Fruit fly (Drosophila melanogaster): ENCODE measurements around the gene Adck5.

Adck5 gene

DNA sequence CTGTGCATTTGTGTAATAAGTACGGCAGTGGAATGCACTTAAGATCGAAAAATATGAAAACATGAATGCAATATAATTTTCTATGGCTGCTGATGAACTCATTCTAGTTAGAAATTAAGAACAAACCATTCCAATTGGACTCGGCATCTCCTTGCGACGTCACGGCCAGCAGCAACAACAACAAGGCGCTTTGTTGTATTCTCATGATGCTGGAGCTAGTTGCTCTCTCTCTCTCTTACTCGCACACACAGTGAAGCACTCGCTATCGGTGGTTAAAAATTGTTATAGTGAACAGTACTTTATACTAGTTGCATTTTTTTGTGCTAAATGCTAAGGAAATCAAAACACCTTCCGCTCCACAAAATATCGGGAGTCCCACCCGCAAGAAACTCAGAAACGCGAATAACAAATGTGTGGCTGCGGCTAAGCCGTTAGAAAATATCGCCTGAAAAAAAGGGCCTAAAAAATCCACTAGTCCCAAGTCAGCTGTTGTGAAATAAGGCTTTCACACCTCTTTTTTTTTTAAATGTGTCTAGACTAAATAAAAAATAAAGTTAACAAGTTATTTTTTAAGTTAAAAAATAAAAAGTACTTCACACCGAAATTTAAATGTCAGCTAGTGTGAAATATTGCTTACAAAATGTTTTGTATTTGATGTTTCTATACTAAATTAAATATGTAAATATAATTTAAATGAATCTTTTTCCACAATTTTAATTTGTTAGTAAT lies 36.2 kb downstream of the Adck5 start, which contains the start of gene Plod:
Gene Plod, minus strand, starts transcription at position 409 of the 729 bp plus-strand sequence.
- TF ChIP-seq tj (GFP tag; optimal IDR thresholded peaks at IDR 0.05) (peak; percentile 38), Clk (GFP tag; optimal IDR thresholded peaks at IDR 0.05) (no peak), CG7045 (GFP tag; optimal IDR thresholded peaks at IDR 0.05) (no peak), toe (GFP tag; optimal IDR thresholded peaks at IDR 0.05) (no peak), CG14711 (tag; optimal IDR thresholded peaks at IDR 0.05) (no peak), CG5204 (GFP tag; optimal IDR thresholded peaks at IDR 0.05) (no peak), CG7101 (tag; optimal IDR thresholded peaks at IDR 0.05) (peak; percentile 49), Mnt (GFP tag; optimal IDR thresholded peaks at IDR 0.05) (peak; percentile 55), CG11617 (GFP tag; optimal IDR thresholded peaks at IDR 0.05) (peak; percentile 30), CG1620 (GFP tag; optimal IDR thresholded peaks at IDR 0.05) (no peak), ovo (GFP tag; optimal IDR thresholded peaks at IDR 0.05) (peak; percentile 58), CG12768 (GFP tag; optimal IDR thresholded peaks at IDR 0.05) (no peak), pad (GFP tag; optimal IDR thresholded peaks at IDR 0.05) (no peak), cnc (optimal IDR thresholded peaks at IDR 0.05) (no peak)

DNA sequence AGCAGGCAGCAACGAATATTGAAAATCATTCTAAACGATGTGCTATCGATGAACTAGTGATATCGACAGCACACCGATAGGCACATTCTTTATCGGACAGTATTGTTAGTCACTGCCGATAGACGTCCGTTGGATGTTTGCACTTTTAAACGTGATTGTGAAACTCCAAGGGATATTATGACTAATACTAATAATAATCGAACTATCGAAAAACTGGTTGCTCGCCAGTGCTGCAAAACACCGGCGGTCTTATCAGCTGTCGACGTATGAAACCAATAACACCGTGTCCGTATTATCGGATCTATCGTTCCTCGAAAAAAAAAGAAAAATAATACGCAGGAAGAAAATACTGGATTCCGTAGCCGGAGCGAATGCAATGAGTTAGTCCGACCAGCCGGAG lies 40.9 kb downstream of the Adck5 start, which contains the start of the genes Ube3a and CG7600:
Gene Ube3a, minus strand, starts transcription at position 67 of the 400 bp plus-strand sequence.
Gene CG7600, plus strand, starts transcription at position 270 of the 400 bp plus-strand sequence.
- peak; percentile 43 for TF ChIP-seq CG7045 (GFP tag; optimal IDR thresholded peaks at IDR 0.05)
- TF ChIP-seq Clk (GFP tag; optimal IDR thresholded peaks at IDR 0.05), result peak; percentile 10
- no peak for TF ChIP-seq Hr96 (GFP tag; optimal IDR thresholded peaks at IDR 0.05)
- TF ChIP-seq ovo (GFP tag; optimal IDR thresholded peaks at IDR 0.05), result peak; percentile 26
- peak; percentile 72 for TF ChIP-seq bab1 (GFP tag; optimal IDR thresholded peaks at IDR 0.05)
- TF ChIP-seq toe (GFP tag; optimal IDR thresholded peaks at IDR 0.05), result no peak
- TF ChIP-seq pad (GFP tag; optimal IDR thresholded peaks at IDR 0.05), result peak; percentile 60
- peak; percentile 64 for TF ChIP-seq CG12768 (GFP tag; optimal IDR thresholded peaks at IDR 0.05)
- peak; percentile 57 for TF ChIP-seq CG14711 (tag; optimal IDR thresholded peaks at IDR 0.05)
- peak; percentile 77 for TF ChIP-seq cic (GFP tag; optimal IDR thresholded peaks at IDR 0.05)
- TF ChIP-seq CG11617 (GFP tag; optimal IDR thresholded peaks at IDR 0.05), result peak; percentile 58
- peak in 1 of 2 experiments; percentile 79 for TF ChIP-seq cnc (optimal IDR thresholded peaks at IDR 0.05)
- no peak for TF ChIP-seq CG5204 (GFP tag; optimal IDR thresholded peaks at IDR 0.05)
- peak; percentile 18 for TF ChIP-seq tj (GFP tag; optimal IDR thresholded peaks at IDR 0.05)
- peak; percentile 58 for TF ChIP-seq Crg-1 (GFP tag; optimal IDR thresholded peaks at IDR 0.05)
- peak; percentile 77 for TF ChIP-seq CG7101 (tag; optimal IDR thresholded peaks at IDR 0.05)
- TF ChIP-seq CG1620 (GFP tag; optimal IDR thresholded peaks at IDR 0.05), result peak; percentile 55
- TF ChIP-seq CG33017 (tag; optimal IDR thresholded peaks at IDR 0.05), result peak; percentile 4
- TF ChIP-seq Mnt (GFP tag; optimal IDR thresholded peaks at IDR 0.05), result peak; percentile 83
- peak; percentile 99 for TF ChIP-seq kay (GFP tag; ENCODE audit: borderline replicate concordance)

DNA sequence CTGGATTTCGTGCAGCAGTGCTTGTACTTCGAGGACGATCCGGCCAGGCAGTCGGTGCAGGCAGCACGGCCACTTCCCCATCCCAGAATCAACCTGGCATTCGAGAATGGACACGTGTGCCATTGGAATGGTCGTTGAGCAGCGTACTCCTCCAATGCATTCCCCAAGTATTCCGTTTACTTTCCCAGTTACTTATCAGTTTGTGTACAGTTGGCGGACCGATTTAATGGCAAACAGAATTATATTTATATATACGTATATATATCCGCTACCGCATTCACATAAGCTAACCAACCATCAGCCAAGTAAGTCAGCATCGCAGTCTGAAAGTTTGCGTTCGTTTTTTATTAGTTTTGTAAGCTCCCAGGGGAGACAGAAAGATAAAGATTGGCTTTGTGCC lies 44.0 kb downstream of the Adck5 start:
- TF ChIP-seq Mnt (GFP tag; optimal IDR thresholded peaks at IDR 0.05) (no peak), Crg-1 (GFP tag; optimal IDR thresholded peaks at IDR 0.05) (no peak), cic (GFP tag; optimal IDR thresholded peaks at IDR 0.05) (peak; percentile 68), kay (GFP tag; ENCODE audit: borderline replicate concordance) (peak; percentile 88), CG12768 (GFP tag; optimal IDR thresholded peaks at IDR 0.05) (peak; percentile 12), toe (GFP tag; optimal IDR thresholded peaks at IDR 0.05) (no peak), CG7101 (tag; optimal IDR thresholded peaks at IDR 0.05) (no peak)

dm6 chr3L:11214406-11215243 lies 45.0 kb downstream of the Adck5 start, which contains the start of gene CG42671:
Gene CG42671 (plus strand): TSS chr3L:11214505.
- TF ChIP-seq cnc (optimal IDR thresholded peaks at IDR 0.05), result no peak
- TF ChIP-seq ovo (GFP tag; optimal IDR thresholded peaks at IDR 0.05), result no peak
- TF ChIP-seq cic (GFP tag; optimal IDR thresholded peaks at IDR 0.05), result peak; percentile 29
- peak; percentile 7 for TF ChIP-seq CG33017 (tag; optimal IDR thresholded peaks at IDR 0.05)
- TF ChIP-seq CG7045 (GFP tag; optimal IDR thresholded peaks at IDR 0.05), result no peak
- no peak for TF ChIP-seq pad (GFP tag; optimal IDR thresholded peaks at IDR 0.05)
- no peak for TF ChIP-seq CG11617 (GFP tag; optimal IDR thresholded peaks at IDR 0.05)
- TF ChIP-seq toe (GFP tag; optimal IDR thresholded peaks at IDR 0.05), result no peak
- TF ChIP-seq kay (GFP tag; ENCODE audit: borderline replicate concordance), result peak; percentile 27
- TF ChIP-seq Hr96 (GFP tag; optimal IDR thresholded peaks at IDR 0.05), result no peak
- no peak for TF ChIP-seq Clk (GFP tag; optimal IDR thresholded peaks at IDR 0.05)
- no peak for TF ChIP-seq Crg-1 (GFP tag; optimal IDR thresholded peaks at IDR 0.05)
- peak; percentile 48 for TF ChIP-seq CG1620 (GFP tag; optimal IDR thresholded peaks at IDR 0.05)
- TF ChIP-seq CG12768 (GFP tag; optimal IDR thresholded peaks at IDR 0.05), result no peak
- peak; percentile 55 for TF ChIP-seq Mnt (GFP tag; optimal IDR thresholded peaks at IDR 0.05)
- TF ChIP-seq tj (GFP tag; optimal IDR thresholded peaks at IDR 0.05), result peak; percentile 67
- no peak for TF ChIP-seq CG14711 (tag; optimal IDR thresholded peaks at IDR 0.05)
- TF ChIP-seq CG5204 (GFP tag; optimal IDR thresholded peaks at IDR 0.05), result no peak
- peak; percentile 50 for TF ChIP-seq bab1 (GFP tag; optimal IDR thresholded peaks at IDR 0.05)
- TF ChIP-seq CG7101 (tag; optimal IDR thresholded peaks at IDR 0.05), result peak; percentile 4
